Fruit fly (Drosophila melanogaster) whole organism, pupa: ENCODE measurements around the gene CG13847.

Experiments used
- CG10348 ChIP-seq: fragments of 200-800 bp; sonication (Bioruptor generic); IDR thresholded peaks from 2 replicates; pipeline ENCODE4 v1.3.6; 2022; ENCODE audit warnings: missing biosample characterization, missing genetic modification characterization
- CG12605 ChIP-seq: fragments of 200-800 bp; sonication (Bioruptor generic); IDR thresholded peaks from 2 replicates; pipeline ENCODE4 v1.3.6; 2022; ENCODE audit warnings: missing biosample characterization, missing genetic modification characterization
- CG13204 ChIP-seq: fragments of 200-800 bp; sonication (Bioruptor generic); optimal IDR thresholded peaks from 2 replicates; lab custom pipeline; 2018; ENCODE audit warnings: missing biosample characterization, mild to moderate bottlenecking, missing genetic modification characterization, moderate library complexity
- CG14655 ChIP-seq: fragments of 200-800 bp; sonication (Bioruptor generic); optimal IDR thresholded peaks from 3 replicates; lab custom pipeline; 2017; ENCODE audit warnings: mild to moderate bottlenecking, missing biosample characterization, missing genetic modification reagents, missing genetic modification characterization
- CG15710 ChIP-seq: fragments of 200-800 bp; sonication (Bioruptor generic); optimal IDR thresholded peaks from 2 replicates; lab custom pipeline; 2018; ENCODE audit warnings: missing biosample characterization, mild to moderate bottlenecking, missing genetic modification characterization, moderate library complexity
- CG17806 ChIP-seq: fragments of 200-800 bp; sonication (Bioruptor generic); optimal IDR thresholded peaks from 2 replicates; lab custom pipeline; 2018; ENCODE audit warnings: missing biosample characterization, mild to moderate bottlenecking, missing genetic modification characterization, moderate library complexity
- CG32121 ChIP-seq: fragments of 200-800 bp; sonication (Bioruptor generic); IDR thresholded peaks from 2 replicates; pipeline ENCODE4 v1.3.6; 2022; ENCODE audit warnings: missing biosample characterization, missing genetic modification characterization
- CG34367 ChIP-seq: fragments of 200-800 bp; sonication (Bioruptor generic); optimal IDR thresholded peaks from 2 replicates; lab custom pipeline; 2018; ENCODE audit warnings: missing biosample characterization, mild to moderate bottlenecking, missing genetic modification characterization
- CG4496 ChIP-seq: fragments of 200-800 bp; sonication (Bioruptor generic); IDR thresholded peaks from 3 replicates; pipeline ENCODE4 v1.3.6; 2022; ENCODE audit warnings: missing biosample characterization, missing genetic modification characterization
- CG8159 ChIP-seq: fragments of 200-800 bp; sonication (Bioruptor generic); optimal IDR thresholded peaks from 3 replicates; lab custom pipeline; 2018; ENCODE audit warnings: missing biosample characterization, mild to moderate bottlenecking, missing genetic modification characterization, moderate library complexity
- CG8301 ChIP-seq: fragments of 200-800 bp; sonication (Bioruptor generic); optimal IDR thresholded peaks from 2 replicates; lab custom pipeline; 2018; ENCODE audit warnings: missing biosample characterization, mild to moderate bottlenecking, missing genetic modification characterization
- CG9948 ChIP-seq: fragments of 200-800 bp; sonication (Bioruptor generic); optimal IDR thresholded peaks from 2 replicates; lab custom pipeline; 2018; ENCODE audit warnings: missing biosample characterization, mild to moderate bottlenecking, missing genetic modification characterization, moderate library complexity
- D1 ChIP-seq: fragments of 200-800 bp; sonication (Bioruptor generic); optimal IDR thresholded peaks from 2 replicates; lab custom pipeline; 2018; ENCODE audit warnings: missing biosample characterization, mild to moderate bottlenecking, missing genetic modification characterization, moderate library complexity
- EcR ChIP-seq: fragments of 200-800 bp; sonication (Bioruptor generic); optimal IDR thresholded peaks from 3 replicates; lab custom pipeline; 2019; ENCODE audit warnings: missing biosample characterization, missing genetic modification characterization, mild to moderate bottlenecking, moderate library complexity, missing genetic modification reagents
- Ets98B ChIP-seq: fragments of 200-800 bp; sonication (Bioruptor generic); IDR thresholded peaks from 2 replicates; pipeline ENCODE4 v1.3.6; 2022; ENCODE audit warnings: missing biosample characterization, missing genetic modification characterization
- Pif1A ChIP-seq: fragments of 200-800 bp; sonication (Bioruptor generic); optimal IDR thresholded peaks from 3 replicates; lab custom pipeline; 2016; ENCODE audit warnings: missing biosample characterization, missing genetic modification characterization
- Pif1B ChIP-seq: fragments of 200-800 bp; sonication (Bioruptor generic); optimal IDR thresholded peaks from 3 replicates; lab custom pipeline; 2016; ENCODE audit warnings: missing biosample characterization, missing genetic modification characterization
- Snoo ChIP-seq: fragments of 200-800 bp; sonication (Bioruptor generic); optimal IDR thresholded peaks from 3 replicates; lab custom pipeline; 2017; ENCODE audit warnings: missing biosample characterization, mild to moderate bottlenecking, missing genetic modification characterization, inconsistent platforms
- fd96Ca ChIP-seq: fragments of 200-800 bp; sonication (Bioruptor generic); IDR thresholded peaks from 3 replicates; pipeline ENCODE4 v1.3.6; 2022; ENCODE audit warnings: missing biosample characterization, missing genetic modification characterization
- gl ChIP-seq: fragments of 200-800 bp; sonication (Bioruptor generic); optimal IDR thresholded peaks from 2 replicates; lab custom pipeline; 2018; ENCODE audit warnings: missing biosample characterization, mild to moderate bottlenecking, missing genetic modification characterization
- rn ChIP-seq: fragments of 200-800 bp; sonication (Bioruptor generic); IDR thresholded peaks from 2 replicates; pipeline ENCODE4 v1.3.6; 2022; ENCODE audit warnings: missing biosample characterization, missing genetic modification characterization

CG13847 gene

dm6 chr3R:22411879-22412587, 23.9 kb downstream of the CG13847 start:
- TF ChIP-seq gl = no peak
- no peak for TF ChIP-seq Ets98B (GFP tag; lab: Robert Waterston, UW)
- TF ChIP-seq CG34367 (tag; lab: Kevin White, UChicago) = no peak
- no peak for TF ChIP-seq CG32121 (GFP tag; lab: Robert Waterston, UW)
- TF ChIP-seq Pif1A (GFP tag; lab: Kevin White, UChicago) = no peak
- TF ChIP-seq fd96Ca = no peak
- no peak for TF ChIP-seq EcR (GFP tag; lab: Kevin White, UChicago)
- no peak for TF ChIP-seq D1 (tag; lab: Kevin White, UChicago)
- no peak for TF ChIP-seq CG15710
- TF ChIP-seq CG4496 (GFP tag; lab: Robert Waterston, UW) = no peak
- no peak for TF ChIP-seq CG12605
- TF ChIP-seq CG14655 (GFP tag; lab: Kevin White, UChicago) = no peak
- no peak for TF ChIP-seq CG13204 (GFP tag; lab: Kevin White, UChicago)
- no peak for TF ChIP-seq Pif1B (GFP tag; lab: Kevin White, UChicago)
- no peak for TF ChIP-seq CG8159 (tag; lab: Kevin White, UChicago)
- TF ChIP-seq rn (GFP tag; lab: Robert Waterston, UW) = no peak
- no peak for TF ChIP-seq Snoo (tag; lab: Kevin White, UChicago)
- no peak for TF ChIP-seq CG17806 (tag; lab: Kevin White, UChicago)

dm6 chr3R:22410537-22411360, 25.2 kb downstream of the CG13847 start, which contains the start of the genes CG13850 and lqfR:
Gene CG13850, minus strand, starts transcription at chr3R:22410915.
Gene lqfR, plus strand, starts transcription at chr3R:22411301.
- TF ChIP-seq Ets98B (GFP tag; lab: Robert Waterston, UW) (no peak), CG8159 (tag; lab: Kevin White, UChicago) (peak; percentile 62), CG34367 (tag; lab: Kevin White, UChicago) (no peak), CG10348 (GFP tag; lab: Robert Waterston, UW) (0 out of 2 replicates have a peak, but pooled peaks have one; percentile 14), Snoo (tag; lab: Kevin White, UChicago) (peak; percentile 70), CG9948 (tag; lab: Kevin White, UChicago) (peak; percentile 35), fd96Ca (peak; percentile 70), EcR (GFP tag; lab: Kevin White, UChicago) (no peak), CG8301 (tag; lab: Kevin White, UChicago) (no peak), Pif1A (GFP tag; lab: Kevin White, UChicago) (no peak), CG17806 (tag; lab: Kevin White, UChicago) (peak; percentile 20), CG13204 (GFP tag; lab: Kevin White, UChicago) (no peak), CG12605 (no peak), CG4496 (GFP tag; lab: Robert Waterston, UW) (no peak), gl (no peak), CG15710 (peak; percentile 64), D1 (tag; lab: Kevin White, UChicago) (no peak), CG14655 (GFP tag; lab: Kevin White, UChicago) (no peak), CG32121 (GFP tag; lab: Robert Waterston, UW) (peak; percentile 45; the same call in 1 of the 2 replicates), rn (GFP tag; lab: Robert Waterston, UW) (0 out of 2 replicates have a peak, but pooled peaks have one; percentile 9), Pif1B (GFP tag; lab: Kevin White, UChicago) (peak; percentile 14)

- TF ChIP-seq EcR (GFP tag; lab: Kevin White, UChicago) = no peak
- TF ChIP-seq CG13204 (GFP tag; lab: Kevin White, UChicago) = no peak
- no peak for TF ChIP-seq CG34367 (tag; lab: Kevin White, UChicago)
- no peak for TF ChIP-seq CG4496 (GFP tag; lab: Robert Waterston, UW)
- TF ChIP-seq CG17806 (tag; lab: Kevin White, UChicago) = no peak
- TF ChIP-seq CG9948 (tag; lab: Kevin White, UChicago) = no peak
- no peak for TF ChIP-seq CG8301 (tag; lab: Kevin White, UChicago)
- no peak for TF ChIP-seq Pif1B (GFP tag; lab: Kevin White, UChicago)
- no peak for TF ChIP-seq rn (GFP tag; lab: Robert Waterston, UW)
- TF ChIP-seq fd96Ca = no peak
- TF ChIP-seq CG8159 (tag; lab: Kevin White, UChicago) = no peak
- no peak for TF ChIP-seq CG12605
- TF ChIP-seq D1 (tag; lab: Kevin White, UChicago) = no peak
- no peak for TF ChIP-seq CG10348 (GFP tag; lab: Robert Waterston, UW)
- no peak for TF ChIP-seq CG32121 (GFP tag; lab: Robert Waterston, UW)
These were observed 30.3 kb downstream of the CG13847 start, which contains the start of gene CG13855 for dm6 chr3R:22405639-22406038. Gene CG13855, plus strand, starts transcription at chr3R:22405939.

- no peak for TF ChIP-seq Snoo (tag; lab: Kevin White, UChicago)
- no peak for TF ChIP-seq Pif1A (GFP tag; lab: Kevin White, UChicago)
- TF ChIP-seq D1 (tag; lab: Kevin White, UChicago) = no peak
- TF ChIP-seq CG8159 (tag; lab: Kevin White, UChicago) = no peak
- TF ChIP-seq CG10348 (GFP tag; lab: Robert Waterston, UW) = no peak
- TF ChIP-seq Ets98B (GFP tag; lab: Robert Waterston, UW) = no peak
- TF ChIP-seq gl = no peak
- no peak for TF ChIP-seq CG13204 (GFP tag; lab: Kevin White, UChicago)
- TF ChIP-seq CG8301 (tag; lab: Kevin White, UChicago) = no peak
- no peak for TF ChIP-seq CG15710
- no peak for TF ChIP-seq CG32121 (GFP tag; lab: Robert Waterston, UW)
- no peak for TF ChIP-seq CG12605
- no peak for TF ChIP-seq rn (GFP tag; lab: Robert Waterston, UW)
- TF ChIP-seq Pif1B (GFP tag; lab: Kevin White, UChicago) = no peak
- TF ChIP-seq CG4496 (GFP tag; lab: Robert Waterston, UW) = no peak
- TF ChIP-seq CG9948 (tag; lab: Kevin White, UChicago) = no peak
- TF ChIP-seq, all 21 proteins: peak for 0
These were observed 33.6 kb downstream of the CG13847 start, which contains the start of gene CG13856 for dm6 chr3R:22402355-22402754. Gene CG13856, plus strand, starts transcription at chr3R:22402655.
